Fruit fly (Drosophila melanogaster) whole organism, embryonic: ENCODE measurements around the gene cold.

Experiments
- CG10543 ChIP-seq: fragments of 200-800 bp; sonication (Bioruptor generic); optimal IDR thresholded peaks from 3 replicates; lab custom pipeline; 2017; ENCODE audit warnings: missing biosample characterization, mild to moderate bottlenecking, missing genetic modification characterization, moderate library complexity
- CG8478 ChIP-seq: fragments of >200 bp; optimal IDR thresholded peaks from 2 replicates; lab custom pipeline; 2018
- Dad ChIP-seq: fragments of 200-800 bp; sonication (Bioruptor generic); optimal IDR thresholded peaks from 3 replicates; lab custom pipeline; 2016; ENCODE audit warnings: missing biosample characterization, missing genetic modification characterization
- Dbx ChIP-seq: fragments of 200-800 bp; sonication (Bioruptor generic); IDR thresholded peaks from 3 replicates; pipeline ENCODE4 v1.3.6; 2022; ENCODE audit warnings: missing biosample characterization, missing genetic modification characterization
- Nf-YA ChIP-seq: fragments of 200-800 bp; sonication (Bioruptor generic); IDR thresholded peaks from 2 replicates; pipeline ENCODE4 v1.3.6; 2022; ENCODE audit warnings: missing biosample characterization, missing genetic modification characterization
- abd-A ChIP-seq: fragments of 200-800 bp; sonication (Bioruptor generic); optimal IDR thresholded peaks from 3 replicates; lab custom pipeline; 2019; ENCODE audit warnings: missing biosample characterization, mild to moderate bottlenecking, missing genetic modification characterization, moderate library complexity
- crc ChIP-seq: fragments of 200-800 bp; sonication (Bioruptor generic); optimal IDR thresholded peaks from 2 replicates; lab custom pipeline; 2016; ENCODE audit warnings: missing biosample characterization, missing genetic modification characterization
- disco-r ChIP-seq: fragments of 200-800 bp; sonication (Bioruptor generic); optimal IDR thresholded peaks from 2 replicates; lab custom pipeline; 2016; ENCODE audit warnings: missing biosample characterization, missing genetic modification characterization
- esg ChIP-seq: fragments of 200-800 bp; sonication (Bioruptor generic); conservative IDR thresholded peaks from 2 replicates; pipeline ENCODE4 v1.3.6; 2022; ENCODE audit warnings: missing biosample characterization, missing genetic modification characterization
- nerfin-1 ChIP-seq: fragments of 200-800 bp; sonication (Bioruptor generic); optimal IDR thresholded peaks from 3 replicates; lab custom pipeline; 2019; ENCODE audit warnings: missing biosample characterization, mild to moderate bottlenecking, missing genetic modification characterization, moderate library complexity
- nom ChIP-seq: fragments of 200-800 bp; sonication (Bioruptor generic); optimal IDR thresholded peaks from 2 replicates; lab custom pipeline; 2017; ENCODE audit warnings: missing biosample characterization, missing genetic modification characterization, mild to moderate bottlenecking, moderate library complexity, missing genetic modification reagents
- pita ChIP-seq: fragments of 200-800 bp; sonication (Bioruptor generic); optimal IDR thresholded peaks from 2 replicates; lab custom pipeline; 2017; ENCODE audit warnings: missing biosample characterization, mild to moderate bottlenecking, missing genetic modification characterization

- TF ChIP-seq Dbx (GFP tag; lab: Robert Waterston, UW), result no peak
- no peak for TF ChIP-seq esg
- no peak for TF ChIP-seq CG8478 (lab: Kevin White, UChicago)
- no peak for TF ChIP-seq pita
- no peak for TF ChIP-seq Dad
- TF ChIP-seq CG10543 (GFP tag; lab: Kevin White, UChicago), result no peak
- no peak for TF ChIP-seq Nf-YA (GFP tag; lab: Robert Waterston, UW)
- TF ChIP-seq abd-A (tag; lab: Kevin White, UChicago), result no peak
- TF ChIP-seq crc (GFP tag; lab: Kevin White, UChicago), result no peak
- TF ChIP-seq nom, result peak; percentile 28
- TF ChIP-seq disco-r, result no peak
- no peak for TF ChIP-seq nerfin-1
Observed at dm6 chr2L:609497-609896, 35.4 kb downstream of the cold start.
